Fruit fly (Drosophila melanogaster): ENCODE data around the gene Btk.
A peak's percentile ranks its signal among the peaks of the same experiment; 100 is the strongest.

Btk gene

dm6 chr2L:8305409-8305808 is 4.5 kb upstream of the Btk start, which contains the start of gene CG7840 (continued):
- TF ChIP-seq GATAe (GFP tag; conservative IDR thresholded peaks at IDR 0.05) (no peak), dm (GFP tag; optimal IDR thresholded peaks at IDR 0.05) (no peak), CG6791 (GFP tag; IDR thresholded peaks at IDR 0.05; ENCODE audit: partially characterized antibody) (peak; percentile 93), Scr (GFP tag; IDR thresholded peaks at IDR 0.05; ENCODE audit: partially characterized antibody) (peak; percentile 88), bbx (GFP tag; IDR thresholded peaks at IDR 0.05; ENCODE audit: partially characterized antibody) (peak; percentile 91), Dref (GFP tag; IDR thresholded peaks at IDR 0.05) (peak; percentile 89), mld (GFP tag; IDR thresholded peaks at IDR 0.05; ENCODE audit: partially characterized antibody) (peak; percentile 78), hbn (GFP tag; IDR thresholded peaks at IDR 0.05; ENCODE audit: partially characterized antibody) (peak; percentile 94), al (GFP tag; IDR thresholded peaks at IDR 0.05) (no peak), sens-2 (GFP tag; IDR thresholded peaks at IDR 0.05) (no peak), Stat92E (GFP tag; optimal IDR thresholded peaks at IDR 0.05) (no peak), pzg (GFP tag; optimal IDR thresholded peaks at IDR 0.05) (peak; percentile 47), dysf (GFP tag; IDR thresholded peaks at IDR 0.05) (no peak), NC2α (GFP tag; optimal IDR thresholded peaks at IDR 0.05) (no peak), CG2712 (tag; optimal IDR thresholded peaks at IDR 0.05) (peak; percentile 5), Dll (GFP tag; IDR thresholded peaks at IDR 0.05; ENCODE audit: partially characterized antibody) (peak; percentile 91)

DNA sequence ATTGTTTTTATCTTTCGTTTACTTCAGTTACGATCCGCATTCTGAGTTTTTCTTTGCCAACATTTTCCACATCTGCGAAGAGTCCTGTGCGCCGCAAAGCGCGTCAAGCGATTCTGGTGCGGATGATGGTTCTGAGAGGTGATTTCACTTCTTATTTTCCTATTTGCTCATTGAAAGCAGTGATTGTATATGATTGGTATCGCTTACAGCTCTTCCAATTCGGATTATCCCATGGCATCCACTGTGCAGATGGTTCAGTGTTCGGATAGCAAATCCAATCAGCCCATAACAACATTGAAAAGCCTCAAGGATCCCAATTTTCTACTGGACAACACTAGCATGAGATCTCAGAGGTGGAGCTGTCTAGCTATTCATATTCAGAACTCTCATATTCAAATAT is 3.8 kb upstream of the Btk start:
- TF ChIP-seq insv (GFP tag; optimal IDR thresholded peaks at IDR 0.05) (peak in 1 of 2 experiments; percentile 90), bigmax (GFP tag; optimal IDR thresholded peaks at IDR 0.05) (no peak), Elba2 (GFP tag; optimal IDR thresholded peaks at IDR 0.05) (peak; percentile 96), CG3163 (GFP tag; optimal IDR thresholded peaks at IDR 0.05) (no peak), Scr (GFP tag; IDR thresholded peaks at IDR 0.05; ENCODE audit: partially characterized antibody) (no peak), HLH3B (GFP tag; IDR thresholded peaks at IDR 0.05) (0 out of 2 replicates have a peak, but pooled peaks have one; percentile 16), sens (GFP tag) (peak; percentile 32)

DNA sequence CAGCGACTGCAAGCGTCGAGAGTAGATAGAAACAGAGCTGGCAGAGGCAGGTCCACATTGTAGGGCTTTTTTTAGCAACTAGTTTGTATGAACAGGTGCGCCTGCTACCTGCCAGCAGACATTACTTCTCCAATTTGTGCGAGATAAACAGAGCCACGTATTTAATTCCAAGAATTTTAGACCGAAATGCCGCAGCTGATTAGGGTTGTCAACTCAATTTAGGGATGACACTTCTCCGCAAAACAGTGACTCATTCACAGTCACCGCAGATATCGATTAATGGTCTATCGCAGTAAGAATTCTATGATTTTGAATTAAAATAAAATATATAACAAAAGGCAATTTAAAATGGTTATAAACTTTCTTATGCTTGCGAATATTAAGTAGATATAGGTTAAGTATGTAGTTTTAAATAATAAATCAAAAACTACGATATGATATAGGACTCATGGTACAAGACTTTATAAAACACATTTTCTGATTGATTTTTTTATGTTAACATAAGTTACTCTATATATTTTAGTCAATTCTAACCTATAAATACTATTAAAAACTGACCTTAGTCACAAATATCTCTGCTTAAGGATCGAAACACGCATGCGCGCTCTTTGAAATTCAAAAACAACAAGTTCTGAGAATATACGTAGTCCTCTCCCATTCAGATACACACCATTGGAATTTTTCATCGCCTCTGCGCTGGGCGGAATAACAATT is 2.0 kb upstream of the Btk start, which contains the start of the genes wol and Scgalpha:
wol (minus strand) TSS at position 220 of the 714 bp plus-strand sequence.
Scgalpha (plus strand) TSS at position 664 of the 714 bp plus-strand sequence.
- TF ChIP-seq CG12659 (GFP tag; optimal IDR thresholded peaks at IDR 0.05) (peak; percentile 52), CG10565 (GFP tag; optimal IDR thresholded peaks at IDR 0.05) (no peak), CG34376 (GFP tag; optimal IDR thresholded peaks at IDR 0.05) (peak; percentile 6), HmgZ (tag; optimal IDR thresholded peaks at IDR 0.05) (peak; percentile 16), Mad (GFP tag; optimal IDR thresholded peaks at IDR 0.05) (no peak), C15 (GFP tag; IDR thresholded peaks at IDR 0.05) (no peak), CoRest (tag; optimal IDR thresholded peaks at IDR 0.05) (peak; percentile 23), CG9215 (GFP tag; IDR thresholded peaks at IDR 0.05) (no peak), Usf (GFP tag; optimal IDR thresholded peaks at IDR 0.05) (no peak), pzg (GFP tag; optimal IDR thresholded peaks at IDR 0.05) (peak; percentile 52), ken (GFP tag; IDR thresholded peaks at IDR 0.05) (no peak), zf30C (GFP tag; optimal IDR thresholded peaks at IDR 0.05) (no peak), hbn (GFP tag; IDR thresholded peaks at IDR 0.05; ENCODE audit: partially characterized antibody) (0 out of 2 replicates have a peak, but pooled peaks have one; percentile 36), Dp (GFP tag; optimal IDR thresholded peaks at IDR 0.05) (peak; percentile 69), Ets97D (GFP tag; optimal IDR thresholded peaks at IDR 0.05) (no peak), Bgb (GFP tag; IDR thresholded peaks at IDR 0.05; ENCODE audit: partially characterized antibody) (peak; percentile 74), Myb (GFP tag; optimal IDR thresholded peaks at IDR 0.05) (peak; percentile 40), slbo (GFP tag; IDR thresholded peaks at IDR 0.05) (no peak), CG6791 (GFP tag; IDR thresholded peaks at IDR 0.05; ENCODE audit: partially characterized antibody) (peak; percentile 50; the same call in 2 of the 3 replicates), zen (tag; optimal IDR thresholded peaks at IDR 0.05) (peak; percentile 30), Hand (GFP tag; optimal IDR thresholded peaks at IDR 0.05) (no peak), ewg (GFP tag; optimal IDR thresholded peaks at IDR 0.05) (peak; percentile 74), vvl (GFP tag; IDR thresholded peaks at IDR 0.05) (peak; percentile 25; the same call in 1 of the 2 replicates), esg (GFP tag; conservative IDR thresholded peaks at IDR 0.05) (no peak), MESR4 (GFP tag; optimal IDR thresholded peaks at IDR 0.05) (peak; percentile 66), CG13775 (GFP tag; optimal IDR thresholded peaks at IDR 0.05) (peak; percentile 15), BEAF-32 (GFP tag; optimal IDR thresholded peaks at IDR 0.05) (peak; percentile 65)

Data from whole organism, embryonic.